Fruit fly (Drosophila melanogaster) whole organism, wandering third instar larva: Measurements from ENCODE around the gene CG11771.

ENCODE experiments used
- Hr78 ChIP-seq: fragments of >200 bp; optimal IDR thresholded peaks from 2 replicates; lab custom pipeline; 2017; ENCODE audit warnings: missing biosample characterization, missing genetic modification characterization
- OdsH ChIP-seq: fragments of 200-800 bp; sonication (Bioruptor generic); optimal IDR thresholded peaks from 2 replicates; lab custom pipeline; 2016; ENCODE audit warnings: missing biosample characterization, mild to moderate bottlenecking, missing genetic modification characterization
- h ChIP-seq: fragments of 200-800 bp; sonication (Bioruptor generic); optimal IDR thresholded peaks from 3 replicates; lab custom pipeline; 2016; ENCODE audit warnings: missing biosample characterization, mild to moderate bottlenecking, missing genetic modification characterization
- lola ChIP-seq: fragments of >200 bp; optimal IDR thresholded peaks from 2 replicates; lab custom pipeline; 2017; ENCODE audit warnings: missing biosample characterization, missing genetic modification characterization
- pan ChIP-seq: fragments of >200 bp; optimal IDR thresholded peaks from 2 replicates; lab custom pipeline; 2017
- psq ChIP-seq: fragments of 200-800 bp; sonication (Bioruptor generic); optimal IDR thresholded peaks from 3 replicates; lab custom pipeline; 2017; ENCODE audit warnings: missing biosample characterization, mild to moderate bottlenecking, missing genetic modification characterization, moderate library complexity
- sage ChIP-seq: fragments of 200-800 bp; sonication (Bioruptor generic); optimal IDR thresholded peaks from 2 replicates; lab custom pipeline; 2016; ENCODE audit warnings: missing biosample characterization, mild to moderate bottlenecking, missing genetic modification characterization

dm6 chr3R:24890919-24891318, 40.9 kb upstream of the CG11771 start:
- no peak for TF ChIP-seq Hr78
- TF ChIP-seq h: no peak
- TF ChIP-seq lola (GFP tag; lab: Kevin White, UChicago): no peak
- TF ChIP-seq OdsH (GFP tag; lab: Kevin White, UChicago): no peak
- no peak for TF ChIP-seq psq (GFP tag; lab: Kevin White, UChicago)
- TF ChIP-seq sage: no peak
- TF ChIP-seq pan (lab: Kevin White, UChicago): no peak
